Fruit fly (Drosophila melanogaster): ENCODE measurements around the gene CG17917.

The CG17917 gene

dm6 chr3R:6368100-6368499, 26.3 kb downstream of the CG17917 start, which contains the start of gene CG42724:
CG42724 (minus strand) TSS chr3R:6368288.
- TF ChIP-seq Abd-B (GFP tag; optimal IDR thresholded peaks at IDR 0.05) (no peak), tin (GFP tag; optimal IDR thresholded peaks at IDR 0.05) (peak; percentile 42), CG11398 (GFP tag; optimal IDR thresholded peaks at IDR 0.05) (peak; percentile 52), CG9727 (GFP tag; optimal IDR thresholded peaks at IDR 0.05) (no peak), CG31365 (tag; optimal IDR thresholded peaks at IDR 0.05) (no peak), CG13123 (GFP tag; optimal IDR thresholded peaks at IDR 0.05) (peak; percentile 45), CG12659 (GFP tag; optimal IDR thresholded peaks at IDR 0.05) (peak; percentile 67), Hsf (GFP tag; optimal IDR thresholded peaks at IDR 0.05) (peak; percentile 63), CG13287 (GFP tag; IDR thresholded peaks at IDR 0.05; ENCODE audit: partially characterized antibody) (peak; percentile 8; the same call in 1 of the 2 replicates), ara (GFP tag; IDR thresholded peaks at IDR 0.05) (0 out of 2 replicates have a peak, but pooled peaks have one; percentile 27), CG12942 (GFP tag; optimal IDR thresholded peaks at IDR 0.05) (peak; percentile 41), Pdp1 (GFP tag; optimal IDR thresholded peaks at IDR 0.05) (peak; percentile 74 to 80), Bgb (GFP tag; IDR thresholded peaks at IDR 0.05; ENCODE audit: partially characterized antibody) (no peak), CkIIα-i1 (GFP tag; IDR thresholded peaks at IDR 0.05) (no peak), jing (GFP tag; optimal IDR thresholded peaks at IDR 0.05) (no peak), Sin3A (optimal IDR thresholded peaks at IDR 0.05) (peak; percentile 83), CrebB (tag; optimal IDR thresholded peaks at IDR 0.05) (peak; percentile 63), ato (GFP tag; IDR thresholded peaks at IDR 0.05; ENCODE audit: partially characterized antibody) (no peak), Lhr (GFP tag; optimal IDR thresholded peaks at IDR 0.05) (peak; percentile 79), CG3065 (GFP tag; optimal IDR thresholded peaks at IDR 0.05) (no peak), H2.0 (GFP tag; IDR thresholded peaks at IDR 0.05) (peak; percentile 63), fd102C (GFP tag; optimal IDR thresholded peaks at IDR 0.05) (no peak), HLH54F (GFP tag; optimal IDR thresholded peaks at IDR 0.05) (peak; percentile 81), sna (GFP tag; IDR thresholded peaks at IDR 0.05; ENCODE audit: partially characterized antibody) (0 out of 2 replicates have a peak, but pooled peaks have one; percentile 13), CG30403 (GFP tag; optimal IDR thresholded peaks at IDR 0.05) (peak; percentile 71), Max (GFP tag; optimal IDR thresholded peaks at IDR 0.05) (peak; percentile 11), CG15011 (GFP tag; optimal IDR thresholded peaks at IDR 0.05) (no peak), Lpt (GFP tag; optimal IDR thresholded peaks at IDR 0.05) (no peak), Fer3 (tag; optimal IDR thresholded peaks at IDR 0.05) (no peak), run (tag; optimal IDR thresholded peaks at IDR 0.05) (no peak), CG10209 (GFP tag; optimal IDR thresholded peaks at IDR 0.05) (no peak), CG15514 (GFP tag; optimal IDR thresholded peaks at IDR 0.05) (no peak), CHES-1-like (GFP tag; optimal IDR thresholded peaks at IDR 0.05) (peak; percentile 88), maf-S (GFP tag; optimal IDR thresholded peaks at IDR 0.05) (peak; percentile 65), aop (GFP tag; IDR thresholded peaks at IDR 0.05) (no peak), H15 (GFP tag; IDR thresholded peaks at IDR 0.05) (peak; percentile 44; the same call in 1 of the 3 replicates), BEAF-32 (GFP tag; optimal IDR thresholded peaks at IDR 0.05) (peak; percentile 59), CG12236 (GFP tag; optimal IDR thresholded peaks at IDR 0.05) (peak; percentile 50), nau (GFP tag; optimal IDR thresholded peaks at IDR 0.05) (no peak), bab2 (GFP tag; optimal IDR thresholded peaks at IDR 0.05) (peak; percentile 72), repo (GFP tag; optimal IDR thresholded peaks at IDR 0.05) (peak; percentile 61), so (GFP tag; IDR thresholded peaks at IDR 0.05) (no peak), CG10462 (GFP tag; optimal IDR thresholded peaks at IDR 0.05) (no peak), CG2116 (GFP tag; optimal IDR thresholded peaks at IDR 0.05) (peak; percentile 43), Dp (GFP tag; optimal IDR thresholded peaks at IDR 0.05) (peak; percentile 24), CG11247 (GFP tag; IDR thresholded peaks at IDR 0.05) (peak; percentile 60; the same call in 1 of the 2 replicates), CG1647 (GFP tag; optimal IDR thresholded peaks at IDR 0.05) (peak; percentile 70), MESR4 (GFP tag; optimal IDR thresholded peaks at IDR 0.05) (peak; percentile 76), az2 (GFP tag; optimal IDR thresholded peaks at IDR 0.05) (peak; percentile 47), CG14050 (GFP tag; IDR thresholded peaks at IDR 0.05) (peak; percentile 55; the same call in 1 of the 3 replicates)
